Worm (Caenorhabditis elegans) whole organism, early embryonic: ENCODE results near the gene mtpn-1.

Source experiments
- B0310.2 ChIP-seq: sonication (generic microtip); optimal IDR thresholded peaks from 2 replicates; lab custom pipeline; 2016; ENCODE audit warnings: mild to moderate bottlenecking, missing genetic modification characterization, missing compliant biosample characterization
- ama-1 ChIP-seq: fragments of 150-350 bp; optimal IDR thresholded peaks from 2 replicates; lab custom pipeline; 2014
- ceh-13 ChIP-seq: fragments of 200-800 bp; sonication (Bioruptor generic); optimal IDR thresholded peaks from 2 replicates; lab custom pipeline; 2018; ENCODE audit warnings: mild to moderate bottlenecking, missing genetic modification characterization, missing compliant biosample characterization
- hmbx-1 ChIP-seq: sonication (generic microtip); optimal IDR thresholded peaks from 2 replicates; lab custom pipeline; 2016; ENCODE audit warnings: mild to moderate bottlenecking, missing genetic modification characterization, missing compliant biosample characterization
- pes-1 ChIP-seq: fragments of 200-800 bp; sonication (Bioruptor generic); IDR thresholded peaks from 2 replicates; pipeline ENCODE4 v1.3.6; 2022; ENCODE audit warnings: missing genetic modification reagents, missing genetic modification characterization, missing compliant biosample characterization
- tbx-37 ChIP-seq: fragments of 200-800 bp; sonication (Bioruptor generic); conservative IDR thresholded peaks from 2 replicates; pipeline ENCODE4 v1.3.6; 2022; ENCODE audit warnings: missing genetic modification reagents, missing genetic modification characterization, missing compliant biosample characterization
- tra-4 ChIP-seq: sonication (generic microtip); optimal IDR thresholded peaks from 2 replicates; lab custom pipeline; 2017; ENCODE audit warnings: missing genetic modification characterization, missing compliant biosample characterization

ce11 chrX:2438857-2439256, 31.6 kb downstream of the mtpn-1 start, which contains the start of gene gid-2:
- no peak for TF ChIP-seq hmbx-1
- TF ChIP-seq pes-1: no peak
- no peak for TF ChIP-seq ceh-13
- TF ChIP-seq tbx-37: no peak
- TF ChIP-seq ama-1: no peak
- TF ChIP-seq tra-4 (tag; lab: Kevin White, UChicago): no peak
- no peak for TF ChIP-seq B0310.2 (tag; lab: Kevin White, UChicago)
